Fruit fly (Drosophila melanogaster): Measurements from ENCODE around the gene CG13460.

CG13460 gene

DNA sequence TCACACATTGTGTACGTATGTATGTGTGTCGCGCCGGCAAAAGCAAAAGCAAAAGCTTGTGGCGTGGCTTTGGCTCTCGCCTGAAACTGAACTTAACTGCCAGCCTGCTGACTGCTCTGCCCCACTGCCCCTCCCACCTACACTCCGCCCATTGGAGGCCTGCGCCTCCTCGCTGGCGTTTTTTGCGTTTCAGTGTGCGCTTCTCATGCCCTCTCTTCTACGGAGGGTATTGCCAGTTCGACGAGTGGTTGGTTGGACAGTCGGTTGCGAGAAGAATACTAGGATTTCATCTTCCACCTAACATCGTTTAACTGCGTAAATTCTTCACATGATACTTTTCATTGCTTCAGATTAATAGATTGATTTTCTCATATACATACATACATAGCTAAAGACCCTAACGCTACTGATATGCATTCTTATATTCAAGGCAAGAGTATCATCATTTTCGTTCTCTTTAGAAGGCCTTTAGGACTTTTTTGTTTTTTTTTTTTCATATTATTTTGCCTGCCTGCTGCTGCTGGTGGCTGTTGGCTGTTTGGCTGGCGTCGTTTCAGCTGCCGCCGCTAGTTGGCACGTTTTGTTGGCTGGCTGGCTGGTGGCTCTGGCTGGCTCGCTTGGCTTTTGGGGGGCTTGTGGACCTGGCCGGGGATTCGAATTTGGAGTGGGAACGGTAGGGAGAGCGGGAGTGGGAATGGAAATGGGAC, 43.5 kb upstream of the CG13460 start (continued):
- TF ChIP-seq B-H2 (GFP tag; optimal IDR thresholded peaks at IDR 0.05), result peak; percentile 27
- peak; percentile 62 for TF ChIP-seq zfh2 (GFP tag; optimal IDR thresholded peaks at IDR 0.05)
- TF ChIP-seq CkIIα-i1 (GFP tag; IDR thresholded peaks at IDR 0.05), result no peak
- TF ChIP-seq CG1603 (tag; optimal IDR thresholded peaks at IDR 0.05), result peak; percentile 43
- TF ChIP-seq pan (optimal IDR thresholded peaks at IDR 0.05), result no peak
- TF ChIP-seq pan (GFP tag; optimal IDR thresholded peaks at IDR 0.05 in 1 of 2, IDR thresholded peaks at IDR 0.05 in 1 of 2), result peak in 1 of 2 experiments; percentile 68
- TF ChIP-seq CG7745 (tag; optimal IDR thresholded peaks at IDR 0.05), result no peak
- no peak for TF ChIP-seq trem (tag; optimal IDR thresholded peaks at IDR 0.05)
- TF ChIP-seq sr (GFP tag; IDR thresholded peaks at IDR 0.05), result no peak
- TF ChIP-seq Hr3 (GFP tag; optimal IDR thresholded peaks at IDR 0.05), result peak; percentile 31
- peak; percentile 31 for TF ChIP-seq CG6813 (GFP tag; optimal IDR thresholded peaks at IDR 0.05)
- TF ChIP-seq chm (GFP tag; IDR thresholded peaks at IDR 0.05), result no peak
- no peak for TF ChIP-seq CG42726 (GFP tag; IDR thresholded peaks at IDR 0.05; ENCODE audit: partially characterized antibody)
- no peak for TF ChIP-seq Lim3 (GFP tag; IDR thresholded peaks at IDR 0.05)
- TF ChIP-seq esg (GFP tag; conservative IDR thresholded peaks at IDR 0.05), result peak; percentile 56
- TF ChIP-seq CG15011 (GFP tag; optimal IDR thresholded peaks at IDR 0.05), result peak; percentile 34
- 0 out of 3 replicates have a peak, but pooled peaks have one; percentile 5 for TF ChIP-seq gce (GFP tag; IDR thresholded peaks at IDR 0.05)
- peak; percentile 41 for TF ChIP-seq bab2 (GFP tag; optimal IDR thresholded peaks at IDR 0.05)
- TF ChIP-seq CG2129 (GFP tag; IDR thresholded peaks at IDR 0.05; ENCODE audit: partially characterized antibody), result no peak
- TF ChIP-seq Sox102F (GFP tag; optimal IDR thresholded peaks at IDR 0.05), result peak; percentile 71
- TF ChIP-seq CG10654 (GFP tag; optimal IDR thresholded peaks at IDR 0.05), result peak; percentile 9
- TF ChIP-seq slou (GFP tag; optimal IDR thresholded peaks at IDR 0.05), result peak; percentile 7
- TF ChIP-seq CG6689 (GFP tag; IDR thresholded peaks at IDR 0.05), result peak; percentile 53
- TF ChIP-seq Atf6 (GFP tag; IDR thresholded peaks at IDR 0.05), result peak; percentile 53; the same call in 1 of the 2 replicates
- TF ChIP-seq crc (GFP tag; optimal IDR thresholded peaks at IDR 0.05), result peak; percentile 16
- TF ChIP-seq dmrt11E (tag; optimal IDR thresholded peaks at IDR 0.05), result no peak
- peak; percentile 53 for TF ChIP-seq CG17829 (tag; optimal IDR thresholded peaks at IDR 0.05)
- TF ChIP-seq hth (optimal IDR thresholded peaks at IDR 0.05), result no peak
- peak; percentile 50 for TF ChIP-seq Atf-2 (GFP tag; optimal IDR thresholded peaks at IDR 0.05)
- TF ChIP-seq CG12219 (GFP tag; optimal IDR thresholded peaks at IDR 0.05), result peak; percentile 33
- peak; percentile 50 for TF ChIP-seq pb (GFP tag; optimal IDR thresholded peaks at IDR 0.05)
- TF ChIP-seq CG13287 (GFP tag; IDR thresholded peaks at IDR 0.05; ENCODE audit: partially characterized antibody), result 0 out of 2 replicates have a peak, but pooled peaks have one; percentile 3
- no peak for TF ChIP-seq prd (optimal IDR thresholded peaks at IDR 0.05)
- TF ChIP-seq prd (GFP tag; IDR thresholded peaks at IDR 0.05), result peak; percentile 72; the same call in 2 of the 3 replicates
- TF ChIP-seq her (GFP tag; optimal IDR thresholded peaks at IDR 0.05), result peak; percentile 49
- TF ChIP-seq ATbp (GFP tag; optimal IDR thresholded peaks at IDR 0.05), result peak; percentile 6
- TF ChIP-seq CG13123 (GFP tag; optimal IDR thresholded peaks at IDR 0.05), result no peak
- peak; percentile 49; the same call in 1 of the 3 replicates for TF ChIP-seq jigr1 (GFP tag; IDR thresholded peaks at IDR 0.05)
- TF ChIP-seq CG14667 (GFP tag; IDR thresholded peaks at IDR 0.05), result no peak; the same call in 1 of the 2 replicates
- TF ChIP-seq CG10431 (GFP tag; optimal IDR thresholded peaks at IDR 0.05), result no peak
- no peak; the same call in 2 of the 3 replicates for TF ChIP-seq CG34422 (GFP tag; IDR thresholded peaks at IDR 0.05)
- peak; percentile 77 for TF ChIP-seq crol (GFP tag; IDR thresholded peaks at IDR 0.05)
- TF ChIP-seq mld (GFP tag; IDR thresholded peaks at IDR 0.05; ENCODE audit: partially characterized antibody), result no peak
- TF ChIP-seq unpg (GFP tag; optimal IDR thresholded peaks at IDR 0.05), result peak; percentile 47
- no peak for TF ChIP-seq pita (GFP tag; optimal IDR thresholded peaks at IDR 0.05)
- peak; percentile 38; the same call in 1 of the 2 replicates for TF ChIP-seq al (GFP tag; IDR thresholded peaks at IDR 0.05)
- TF ChIP-seq CG11696 (GFP tag; IDR thresholded peaks at IDR 0.05), result no peak
- no peak for TF ChIP-seq CG1024 (GFP tag; IDR thresholded peaks at IDR 0.05)
- TF ChIP-seq z (GFP tag; IDR thresholded peaks at IDR 0.05), result no peak
- TF ChIP-seq abd-A (tag; optimal IDR thresholded peaks at IDR 0.05), result no peak
